Worm (Caenorhabditis elegans): Measurements from ENCODE around the gene H14E04.3.
"Not testable (repeated sequence)": the region's sequence is repeated elsewhere in the genome, so short reads cannot be mapped to it uniquely, and the experiment has no call there.

ce11 chrIII:2435373-2435772 is 49.0 kb upstream of the H14E04.3 start, which contains the start of gene W04B5.6:
- TF ChIP-seq pha-4 (tag; optimal IDR thresholded peaks at IDR 0.05); nhr-77 (tag; optimal IDR thresholded peaks at IDR 0.05); fos-1 (tag; optimal IDR thresholded peaks at IDR 0.05); unc-39 (tag; optimal IDR thresholded peaks at IDR 0.05); lin-39 (tag; optimal IDR thresholded peaks at IDR 0.05); ceh-82 (tag; optimal IDR thresholded peaks at IDR 0.05); nhr-76 (tag; optimal IDR thresholded peaks at IDR 0.05); mdl-1 (tag; optimal IDR thresholded peaks at IDR 0.05); fkh-10 (GFP tag; optimal IDR thresholded peaks at IDR 0.05); ama-1 (optimal IDR thresholded peaks at IDR 0.05); ztf-4 (tag; optimal IDR thresholded peaks at IDR 0.05); ztf-11 (tag; optimal IDR thresholded peaks at IDR 0.05): not testable (repeated sequence)

Data from whole organism, L3 larva.